Fruit fly (Drosophila melanogaster) whole organism, wandering third instar larva: ENCODE data around the gene CG45413.

Experiments used
- Abd-B ChIP-seq: fragments of >200 bp; optimal IDR thresholded peaks from 2 replicates; lab custom pipeline; 2017; ENCODE audit warnings: missing biosample characterization, missing genetic modification characterization
- CG32264 ChIP-seq: fragments of 200-800 bp; sonication (Bioruptor generic); optimal IDR thresholded peaks from 2 replicates; lab custom pipeline; 2016; ENCODE audit warnings: missing biosample characterization, missing genetic modification characterization
- CG9705 ChIP-seq: fragments of 200-800 bp; sonication (Bioruptor generic); optimal IDR thresholded peaks from 2 replicates; lab custom pipeline; 2018; ENCODE audit warnings: missing biosample characterization, mild to moderate bottlenecking, missing genetic modification characterization
- CrebA ChIP-seq: fragments of 200-800 bp; sonication (Bioruptor generic); optimal IDR thresholded peaks from 2 replicates; lab custom pipeline; 2016; ENCODE audit warnings: missing biosample characterization, mild to moderate bottlenecking, missing genetic modification characterization, borderline replicate concordance
- Dfd ChIP-seq: fragments of >200 bp; optimal IDR thresholded peaks from 2 replicates; lab custom pipeline; 2017; ENCODE audit warnings: missing biosample characterization, missing genetic modification characterization
- Dif ChIP-seq: fragments of 200-275, 200-300 bp; sonication (Bioruptor generic); optimal IDR thresholded peaks from 2 replicates; lab custom pipeline; 2018; ENCODE audit warnings: missing biosample characterization, missing genetic modification characterization; ENCODE audit not compliant: partially characterized antibody
- GATAd ChIP-seq: sonication (Bioruptor generic); optimal IDR thresholded peaks from 2 replicates; lab custom pipeline; 2016; ENCODE audit warnings: missing biosample characterization, missing genetic modification characterization
- HLH106 ChIP-seq: fragments of 200-800 bp; optimal IDR thresholded peaks from 3 replicates; lab custom pipeline; 2019; ENCODE audit warnings: missing biosample characterization, mild to moderate bottlenecking, missing genetic modification characterization, moderate library complexity
- Hnf4 ChIP-seq: fragments of 200-800 bp; sonication (Bioruptor generic); optimal IDR thresholded peaks from 2 replicates; lab custom pipeline; 2016; ENCODE audit warnings: missing biosample characterization, mild to moderate bottlenecking, missing genetic modification characterization
- Hr78 ChIP-seq: fragments of >200 bp; optimal IDR thresholded peaks from 2 replicates; lab custom pipeline; 2017; ENCODE audit warnings: missing biosample characterization, missing genetic modification characterization
- Hr83 ChIP-seq: fragments of 200-300 bp; sonication (Bioruptor generic); optimal IDR thresholded peaks from 2 replicates; lab custom pipeline; 2016; ENCODE audit warnings: missing biosample characterization, mild to moderate bottlenecking, missing genetic modification characterization, moderate library complexity; ENCODE audit not compliant: poor library complexity, severe bottlenecking
- Jra ChIP-seq: sonication (Bioruptor generic); optimal IDR thresholded peaks from 2 replicates; lab custom pipeline; 2016; ENCODE audit warnings: missing biosample characterization, missing genetic modification characterization
- Mio ChIP-seq: sonication (Bioruptor generic); optimal IDR thresholded peaks from 2 replicates; lab custom pipeline; 2016; ENCODE audit warnings: missing biosample characterization, missing genetic modification characterization
- Myc ChIP-seq: fragments of >200 bp; optimal IDR thresholded peaks from 2 replicates; lab custom pipeline; 2017
- N ChIP-seq: fragments of >200 bp; optimal IDR thresholded peaks from 2 replicates; lab custom pipeline; 2018; ENCODE audit warnings: missing biosample characterization, missing external identifiers, missing genetic modification characterization
- OdsH ChIP-seq: fragments of 200-800 bp; sonication (Bioruptor generic); optimal IDR thresholded peaks from 2 replicates; lab custom pipeline; 2016; ENCODE audit warnings: missing biosample characterization, mild to moderate bottlenecking, missing genetic modification characterization
- Rel ChIP-seq, 2 experiments: fragments of 200-800 bp; sonication (Bioruptor generic) in 1 of 2; optimal IDR thresholded peaks; 2 replicates in 1 of 2; 3 replicates in 1 of 2; lab custom pipeline; 2016 to 2019; ENCODE audit warnings: mild to moderate bottlenecking in 2 of 2, missing biosample characterization in 2 of 2, missing genetic modification characterization in 2 of 2, moderate library complexity in 1 of 2
- Sp1 ChIP-seq: fragments of 200-800 bp; sonication (Bioruptor generic); optimal IDR thresholded peaks from 3 replicates; lab custom pipeline; 2019; ENCODE audit warnings: missing biosample characterization, mild to moderate bottlenecking, missing genetic modification characterization, moderate library complexity
- Vsx2 ChIP-seq: fragments of 200-300, 225-300 bp; sonication (Bioruptor generic); optimal IDR thresholded peaks from 2 replicates; lab custom pipeline; 2018; ENCODE audit warnings: missing biosample characterization, missing genetic modification characterization; ENCODE audit not compliant: partially characterized antibody
- br ChIP-seq: fragments of 200-800 bp; sonication (Bioruptor generic); optimal IDR thresholded peaks from 2 replicates; lab custom pipeline; 2016; ENCODE audit warnings: missing biosample characterization, missing genetic modification characterization
- brk ChIP-seq: fragments of 200-800 bp; sonication (Bioruptor generic); optimal IDR thresholded peaks from 2 replicates; lab custom pipeline; 2016; ENCODE audit warnings: missing biosample characterization, mild to moderate bottlenecking, missing genetic modification characterization
- dmrt93B ChIP-seq: fragments of 200-800 bp; sonication (Bioruptor generic); optimal IDR thresholded peaks from 2 replicates; lab custom pipeline; 2018; ENCODE audit warnings: missing biosample characterization, mild to moderate bottlenecking, missing genetic modification characterization
- dsf ChIP-seq: sonication (Bioruptor generic); optimal IDR thresholded peaks from 2 replicates; lab custom pipeline; 2016; ENCODE audit warnings: missing biosample characterization, missing genetic modification characterization, borderline replicate concordance
- ey ChIP-seq: fragments of 200-800 bp; sonication (Bioruptor generic); optimal IDR thresholded peaks from 2 replicates; lab custom pipeline; 2016; ENCODE audit warnings: missing biosample characterization, missing genetic modification characterization
- foxo ChIP-seq, 2 experiments: fragments of 200-800 bp; sonication (Bioruptor generic); optimal IDR thresholded peaks; 2 replicates in 1 of 2; 3 replicates in 1 of 2; lab custom pipeline; 2016 to 2017; ENCODE audit warnings: missing biosample characterization in 2 of 2, missing genetic modification characterization in 2 of 2
- h ChIP-seq: fragments of 200-800 bp; sonication (Bioruptor generic); optimal IDR thresholded peaks from 3 replicates; lab custom pipeline; 2016; ENCODE audit warnings: missing biosample characterization, mild to moderate bottlenecking, missing genetic modification characterization
- jim ChIP-seq: fragments of 175-275, 200-325 bp; sonication (Bioruptor generic); optimal IDR thresholded peaks from 2 replicates; lab custom pipeline; 2016; ENCODE audit warnings: missing biosample characterization, mild to moderate bottlenecking, missing genetic modification characterization
- lola ChIP-seq: fragments of >200 bp; optimal IDR thresholded peaks from 2 replicates; lab custom pipeline; 2017; ENCODE audit warnings: missing biosample characterization, missing genetic modification characterization
- pan ChIP-seq: fragments of >200 bp; optimal IDR thresholded peaks from 2 replicates; lab custom pipeline; 2017
- psq ChIP-seq: fragments of 200-800 bp; sonication (Bioruptor generic); optimal IDR thresholded peaks from 3 replicates; lab custom pipeline; 2017; ENCODE audit warnings: missing biosample characterization, mild to moderate bottlenecking, missing genetic modification characterization, moderate library complexity
- rgr ChIP-seq: fragments of 200-800 bp; sonication (Bioruptor generic); optimal IDR thresholded peaks from 3 replicates; lab custom pipeline; 2016; ENCODE audit warnings: missing biosample characterization, mild to moderate bottlenecking, missing genetic modification characterization
- sage ChIP-seq: fragments of 200-800 bp; sonication (Bioruptor generic); optimal IDR thresholded peaks from 2 replicates; lab custom pipeline; 2016; ENCODE audit warnings: missing biosample characterization, mild to moderate bottlenecking, missing genetic modification characterization
- sv ChIP-seq: fragments of 200-800 bp; sonication (Bioruptor generic); optimal IDR thresholded peaks from 3 replicates; lab custom pipeline; 2016; ENCODE audit warnings: missing biosample characterization, missing genetic modification characterization
- usp ChIP-seq: fragments of >200 bp; optimal IDR thresholded peaks from 2 replicates; lab custom pipeline; 2017; ENCODE audit warnings: missing biosample characterization, missing genetic modification characterization
- woc ChIP-seq: sonication (Bioruptor generic); optimal IDR thresholded peaks from 2 replicates; lab custom pipeline; 2016; ENCODE audit warnings: missing biosample characterization, mild to moderate bottlenecking, missing genetic modification characterization

CG45413 gene

DNA sequence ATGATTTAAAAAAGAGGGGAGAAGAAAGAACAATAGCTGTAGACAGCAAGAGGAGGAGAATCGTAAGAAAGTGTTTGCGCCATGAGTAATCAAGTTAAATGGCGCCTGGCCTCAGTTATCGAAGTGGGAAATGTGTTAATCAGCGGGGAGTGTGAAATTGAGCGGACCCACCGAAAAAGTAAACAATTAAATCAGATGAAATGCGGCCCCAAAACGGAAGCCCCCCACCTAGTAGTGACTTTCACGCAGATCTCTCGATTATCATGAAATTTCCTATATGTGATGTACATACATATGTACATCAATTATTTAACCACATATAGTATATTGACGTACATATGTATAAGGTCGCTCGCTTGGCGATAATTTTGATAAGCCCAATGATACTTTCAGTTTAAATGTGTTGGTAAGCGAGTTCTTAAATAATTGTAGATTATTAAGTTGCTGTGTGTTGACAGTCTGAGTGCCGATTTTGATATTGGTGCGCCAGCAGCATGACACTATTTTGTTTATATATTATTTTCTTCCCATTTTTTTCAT lies 44.9 kb upstream of the CG45413 start:
- TF ChIP-seq Rel (GFP tag; optimal IDR thresholded peaks at IDR 0.05; lab: Kevin White, UChicago) (no peak), Rel (tag; optimal IDR thresholded peaks at IDR 0.05; lab: Kevin White, UChicago) (peak; percentile 45), HLH106 (tag; lab: Kevin White, UChicago) (no peak), CG9705 (GFP tag; lab: Kevin White, UChicago) (no peak), Hr78 (GFP tag; lab: Kevin White, UChicago) (no peak)

DNA sequence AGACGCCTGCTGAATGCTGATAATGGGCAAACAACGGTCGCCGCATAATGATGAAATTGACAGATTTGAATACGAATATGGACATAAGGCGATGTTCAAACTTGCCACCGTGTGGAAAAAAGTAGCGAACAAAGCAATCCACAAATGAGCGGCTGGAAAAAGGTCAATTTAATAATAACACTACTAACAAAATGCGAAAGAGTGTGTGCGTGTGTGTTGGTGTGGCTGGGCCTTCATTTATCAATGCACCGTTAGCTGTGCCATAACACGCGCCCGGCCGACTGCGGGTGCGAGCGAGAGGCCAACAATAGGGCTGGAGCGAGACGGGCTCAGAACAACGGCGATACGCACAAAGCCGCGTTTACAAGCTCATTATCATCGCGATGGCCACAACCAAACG lies 44.1 kb upstream of the CG45413 start:
- TF ChIP-seq usp (GFP tag; lab: Kevin White, UChicago) (no peak), Mio (GFP tag; lab: Kevin White, UChicago) (no peak), Hr83 (GFP tag; lab: Kevin White, UChicago) (no peak), br (no peak), Dif (GFP tag; lab: Kevin White, UChicago) (no peak), CG9705 (GFP tag; lab: Kevin White, UChicago) (no peak), dsf (GFP tag; lab: Kevin White, UChicago) (no peak), OdsH (no peak), Vsx2 (GFP tag; lab: Kevin White, UChicago) (no peak), sv (GFP tag; lab: Kevin White, UChicago) (no peak), rgr (GFP tag; lab: Kevin White, UChicago) (no peak), CrebA (GFP tag; lab: Kevin White, UChicago) (no peak), Hr78 (GFP tag; lab: Kevin White, UChicago) (no peak), Jra (no peak), CG32264 (GFP tag; lab: Kevin White, UChicago) (no peak), jim (GFP tag; lab: Kevin White, UChicago) (no peak), Rel (GFP tag; optimal IDR thresholded peaks at IDR 0.05; lab: Kevin White, UChicago) (no peak), Rel (tag; optimal IDR thresholded peaks at IDR 0.05; lab: Kevin White, UChicago) (no peak), sage (GFP tag; lab: Kevin White, UChicago) (no peak)
- TF ChIP-seq, all 38 proteins: peak for 0

dm6 chr3L:6972367-6972766 lies 40.6 kb upstream of the CG45413 start, which contains the start of gene CG10063:
Gene CG10063, minus strand, starts transcription at chr3L:6972467.
- TF ChIP-seq Vsx2 (GFP tag; lab: Kevin White, UChicago), result no peak
- TF ChIP-seq GATAd (GFP tag; lab: Kevin White, UChicago), result no peak
- no peak for TF ChIP-seq pan
- TF ChIP-seq Dfd (GFP tag; lab: Kevin White, UChicago), result no peak
- TF ChIP-seq Rel (GFP tag; optimal IDR thresholded peaks at IDR 0.05; lab: Kevin White, UChicago), result no peak
- TF ChIP-seq Rel (tag; optimal IDR thresholded peaks at IDR 0.05; lab: Kevin White, UChicago), result no peak

- no peak for TF ChIP-seq foxo (GFP tag; optimal IDR thresholded peaks at IDR 0.05; lab: Kevin White, UChicago)
- TF ChIP-seq sv (GFP tag; lab: Kevin White, UChicago), result no peak
These were observed 39.5 kb upstream of the CG45413 start for dm6 chr3L:6971298-6971697.

DNA sequence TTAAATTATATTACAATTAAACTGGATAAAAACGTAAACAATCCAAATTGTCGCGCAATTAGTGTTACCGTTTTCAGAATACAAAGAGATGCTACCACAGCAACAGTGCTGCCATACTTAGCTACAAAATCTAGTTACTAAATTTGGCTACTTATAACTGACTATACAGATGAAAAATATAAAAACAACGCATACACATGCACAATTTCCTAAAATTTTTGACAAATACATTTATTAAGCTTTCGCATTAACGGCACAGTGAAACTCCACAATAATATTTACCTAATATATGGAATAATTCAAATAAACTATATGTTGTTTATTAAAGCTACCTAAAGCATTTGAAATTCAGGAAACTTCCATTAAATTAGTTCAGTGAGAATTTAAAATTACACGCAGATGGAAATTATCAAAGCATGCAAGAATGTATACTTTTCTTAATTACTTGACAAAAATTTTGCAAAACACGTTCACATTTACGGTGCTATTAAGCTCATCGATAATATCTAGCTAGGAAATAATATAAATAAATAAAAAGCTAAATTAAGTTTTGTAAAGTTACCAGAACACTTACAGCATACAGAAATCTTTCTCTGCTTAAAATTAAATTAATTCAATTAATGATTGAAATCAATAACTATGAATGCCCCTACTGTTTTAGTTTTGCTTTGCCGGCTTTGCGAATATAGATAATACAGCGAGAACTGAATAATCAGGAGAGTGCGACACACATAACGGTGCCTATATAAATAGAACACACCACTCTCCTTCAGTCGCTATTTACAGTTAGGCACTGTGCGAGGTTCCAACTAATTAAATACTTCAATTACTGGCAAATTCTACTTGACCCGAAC lies 37.4 kb upstream of the CG45413 start, which contains the start of the genes Mis12 and CG9953:
Mis12 (minus strand) TSS at position 88 of the 854 bp plus-strand sequence.
CG9953 (plus strand) TSS at position 698 of the 854 bp plus-strand sequence.
- TF ChIP-seq CG9705 (GFP tag; lab: Kevin White, UChicago) (no peak), Sp1 (GFP tag; lab: Kevin White, UChicago) (peak; percentile 53), CG32264 (GFP tag; lab: Kevin White, UChicago) (no peak), HLH106 (tag; lab: Kevin White, UChicago) (peak; percentile 40), h (GFP tag; lab: Kevin White, UChicago) (peak; percentile 6), woc (GFP tag; lab: Kevin White, UChicago) (peak; percentile 65), foxo (GFP tag; optimal IDR thresholded peaks at IDR 0.05; lab: Kevin White, UChicago) (peak in 1 of 2 experiments; percentile 44), Mio (GFP tag; lab: Kevin White, UChicago) (no peak), lola (GFP tag; lab: Kevin White, UChicago) (no peak), sage (GFP tag; lab: Kevin White, UChicago) (no peak), Myc (lab: Kevin White, UChicago) (peak; percentile 96), rgr (GFP tag; lab: Kevin White, UChicago) (peak; percentile 40), GATAd (GFP tag; lab: Kevin White, UChicago) (no peak), Hr78 (GFP tag; lab: Kevin White, UChicago) (no peak), Rel (GFP tag; optimal IDR thresholded peaks at IDR 0.05; lab: Kevin White, UChicago) (no peak), Rel (tag; optimal IDR thresholded peaks at IDR 0.05; lab: Kevin White, UChicago) (no peak), Hr83 (GFP tag; lab: Kevin White, UChicago) (no peak), jim (GFP tag; lab: Kevin White, UChicago) (no peak), Abd-B (no peak), sv (GFP tag; lab: Kevin White, UChicago) (peak; percentile 15), Hnf4 (GFP tag; lab: Kevin White, UChicago) (no peak), N (no peak), OdsH (peak; percentile 39), dmrt93B (GFP tag; lab: Kevin White, UChicago) (peak; percentile 10), psq (GFP tag; lab: Kevin White, UChicago) (peak; percentile 74), pan (no peak), Jra (no peak), Dfd (GFP tag; lab: Kevin White, UChicago) (no peak), usp (GFP tag; lab: Kevin White, UChicago) (no peak), ey (GFP tag; lab: Kevin White, UChicago) (peak; percentile 22), CrebA (GFP tag; lab: Kevin White, UChicago) (no peak), brk (GFP tag; lab: Kevin White, UChicago) (no peak)
